Worm (Caenorhabditis elegans): Measurements from ENCODE around the gene dsl-4.

ce11 chrX:14141344-14141841 lies 51.2 kb downstream of the dsl-4 start:
- no peak for TF ChIP-seq skn-1 (tag; optimal IDR thresholded peaks at IDR 0.05)
- no peak for TF ChIP-seq nhr-28 (tag; optimal IDR thresholded peaks at IDR 0.05)
- no peak for TF ChIP-seq aha-1 (tag; optimal IDR thresholded peaks at IDR 0.05)
- TF ChIP-seq aly-2 (tag; optimal IDR thresholded peaks at IDR 0.05) = no peak
- no peak for TF ChIP-seq grh-1 (GFP tag; IDR thresholded peaks at IDR 0.05)
- TF ChIP-seq pax-3 (tag; optimal IDR thresholded peaks at IDR 0.05) = no peak
- no peak for TF ChIP-seq nhr-84 (tag; optimal IDR thresholded peaks at IDR 0.05)
- no peak for TF ChIP-seq hlh-17 (GFP tag; optimal IDR thresholded peaks at IDR 0.05; ENCODE audit: borderline replicate concordance)
- TF ChIP-seq swsn-7 (tag; optimal IDR thresholded peaks at IDR 0.05) = no peak
- TF ChIP-seq unc-86 (tag; optimal IDR thresholded peaks at IDR 0.05) = no peak
